Worm (Caenorhabditis elegans) whole organism, early embryonic: Measurements from ENCODE around the gene clec-174.

Experiments used
- B0310.2 ChIP-seq: sonication (generic microtip); optimal IDR thresholded peaks from 2 replicates; lab custom pipeline; 2016; ENCODE audit warnings: mild to moderate bottlenecking, missing genetic modification characterization, missing compliant biosample characterization
- ama-1 ChIP-seq: fragments of 150-350 bp; optimal IDR thresholded peaks from 2 replicates; lab custom pipeline; 2014
- ceh-13 ChIP-seq: fragments of 200-800 bp; sonication (Bioruptor generic); optimal IDR thresholded peaks from 2 replicates; lab custom pipeline; 2018; ENCODE audit warnings: mild to moderate bottlenecking, missing genetic modification characterization, missing compliant biosample characterization
- flt-1 ChIP-seq: fragments of 200-800 bp; sonication (Bioruptor generic); IDR thresholded peaks from 2 replicates; pipeline ENCODE4 v1.3.6; 2022; ENCODE audit warnings: missing genetic modification characterization, missing compliant biosample characterization
- pes-1 ChIP-seq: fragments of 200-800 bp; sonication (Bioruptor generic); IDR thresholded peaks from 2 replicates; pipeline ENCODE4 v1.3.6; 2022; ENCODE audit warnings: missing genetic modification reagents, missing genetic modification characterization, missing compliant biosample characterization
- scrt-1 ChIP-seq: fragments of 200-800 bp; sonication (Bioruptor generic); IDR thresholded peaks from 2 replicates; pipeline ENCODE4 v1.3.6; 2022; ENCODE audit warnings: missing genetic modification characterization, missing compliant biosample characterization
- sea-1 ChIP-seq: fragments of 200-800 bp; sonication (Bioruptor generic); conservative IDR thresholded peaks from 2 replicates; pipeline ENCODE4 v1.3.6; 2022; ENCODE audit warnings: missing genetic modification characterization, missing compliant biosample characterization

- TF ChIP-seq ceh-13 (no peak), ama-1 (no peak), B0310.2 (tag; lab: Kevin White, UChicago) (no peak), pes-1 (GFP tag; lab: Robert Waterston, UW) (no peak), scrt-1 (no peak), sea-1 (GFP tag; lab: Robert Waterston, UW) (no peak), flt-1 (no peak)
These were observed 23.3 kb downstream of the clec-174 start, which contains the start of gene F56D6.23 for ce11 chrIV:3918160-3918559.
